Worm (Caenorhabditis elegans): Measurements from ENCODE around the gene Y116F11A.1.

Y116F11A.1 gene

DNA sequence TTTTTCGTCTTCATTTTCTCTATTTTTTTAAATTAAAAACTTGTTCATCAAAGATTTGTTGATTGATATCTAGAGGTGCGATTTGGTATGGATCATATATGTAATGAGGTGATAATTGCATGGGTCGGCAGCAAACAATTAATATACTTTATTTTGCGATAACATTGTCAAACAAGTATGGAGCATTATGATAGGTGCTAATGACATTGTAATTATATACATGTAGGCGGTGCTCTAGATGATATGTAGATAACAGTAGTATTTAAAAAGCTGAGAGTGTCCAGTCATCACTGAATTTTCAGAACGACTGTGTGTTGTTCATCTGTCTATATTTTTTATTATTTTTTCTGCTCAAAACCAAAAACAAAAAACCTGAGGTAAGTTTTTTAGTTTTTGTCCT is at the start of gene Y116F11A.1:
Y116F11A.1 (plus strand) TSS at position 301 of the 400 bp plus-strand sequence.
- TF ChIP-seq blmp-1 (tag; optimal IDR thresholded peaks at IDR 0.05) = no peak
- TF ChIP-seq bed-3 (GFP tag; optimal IDR thresholded peaks at IDR 0.05) = no peak
- TF ChIP-seq snpc-4 (tag; optimal IDR thresholded peaks at IDR 0.05) = no peak
- TF ChIP-seq drap-1 (GFP tag; optimal IDR thresholded peaks at IDR 0.05) = no peak
- TF ChIP-seq pha-4 (tag; optimal IDR thresholded peaks at IDR 0.05) = no peak

DNA sequence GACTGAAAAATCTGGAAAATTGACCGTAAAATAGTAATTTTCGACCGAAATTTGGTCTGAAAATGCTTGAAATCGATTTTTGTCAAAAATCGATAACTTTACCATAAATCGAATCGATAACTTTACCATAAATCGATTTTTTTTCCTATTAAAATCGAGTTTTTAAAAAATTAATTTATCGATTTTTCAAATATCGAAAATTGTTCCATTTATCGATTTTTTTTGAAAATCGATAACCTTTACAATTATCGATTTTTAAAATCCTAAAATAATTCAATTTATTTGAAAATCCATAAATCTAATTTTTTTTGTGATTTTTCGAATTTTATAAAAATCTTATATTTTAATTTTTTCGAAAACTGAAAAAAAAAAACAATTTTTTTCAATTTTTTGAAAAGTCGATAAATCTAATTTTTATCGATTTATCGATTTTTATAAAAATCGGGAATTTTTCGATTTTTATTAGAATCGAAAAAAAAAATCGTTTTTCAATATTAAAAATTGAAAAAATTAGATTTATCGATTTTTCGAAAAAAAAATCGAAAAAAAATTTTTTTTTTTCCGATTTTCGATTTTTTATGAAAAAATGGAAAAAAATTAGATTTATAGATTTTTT is 39.0 kb upstream of the Y116F11A.1 start:
- TF ChIP-seq nhr-76 (tag; optimal IDR thresholded peaks at IDR 0.05) = no peak
- TF ChIP-seq mab-5 (tag; optimal IDR thresholded peaks at IDR 0.05) = no peak
- TF ChIP-seq lsy-2 (tag; optimal IDR thresholded peaks at IDR 0.05) = no peak
- no peak for TF ChIP-seq pha-4 (tag; optimal IDR thresholded peaks at IDR 0.05)
- TF ChIP-seq unc-62 (GFP tag; optimal IDR thresholded peaks at IDR 0.05) = no peak
- TF ChIP-seq snpc-4 (tag; optimal IDR thresholded peaks at IDR 0.05) = no peak
- no peak for TF ChIP-seq mls-2 (tag; optimal IDR thresholded peaks at IDR 0.05)
- TF ChIP-seq zip-8 (tag; optimal IDR thresholded peaks at IDR 0.05) = no peak
- TF ChIP-seq unc-120 (tag; optimal IDR thresholded peaks at IDR 0.05; ENCODE audit: poor library complexity, severe bottlenecking) = no peak
- no peak for TF ChIP-seq M03D4.4 (tag; optimal IDR thresholded peaks at IDR 0.05)
- no peak for TF ChIP-seq elt-3 (tag; optimal IDR thresholded peaks at IDR 0.05)
- TF ChIP-seq ceh-83 (GFP tag; optimal IDR thresholded peaks at IDR 0.05) = no peak
- no peak for TF ChIP-seq flh-1 (GFP tag; optimal IDR thresholded peaks at IDR 0.05)
- no peak for TF ChIP-seq nhr-237 (tag; optimal IDR thresholded peaks at IDR 0.05)
- no peak for TF ChIP-seq ztf-11 (tag; optimal IDR thresholded peaks at IDR 0.05)
- no peak for TF ChIP-seq mep-1 (tag; optimal IDR thresholded peaks at IDR 0.05)
- TF ChIP-seq elt-1 (tag; optimal IDR thresholded peaks at IDR 0.05; ENCODE audit: borderline replicate concordance, insufficient read depth) = no peak
- TF ChIP-seq nhr-12 (tag; optimal IDR thresholded peaks at IDR 0.05) = no peak

DNA sequence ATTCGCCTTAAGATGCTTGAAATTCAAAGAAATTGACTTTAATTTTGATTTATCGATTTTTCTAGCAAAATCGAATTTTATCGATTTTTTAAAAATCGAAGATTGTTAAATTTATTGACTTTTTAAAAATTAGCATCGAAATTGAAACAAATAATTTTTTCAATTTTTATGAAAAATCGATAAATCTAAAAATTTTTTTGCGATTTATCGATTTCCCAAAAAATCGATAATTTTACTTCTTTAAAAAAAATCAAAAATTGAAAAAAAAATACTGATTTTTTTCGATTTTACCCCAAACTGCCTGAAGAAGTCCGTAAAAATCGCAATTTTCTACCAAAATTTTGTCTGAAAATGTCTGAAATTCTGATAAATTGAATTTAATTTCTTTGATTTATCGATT is 38.4 kb upstream of the Y116F11A.1 start:
- TF ChIP-seq ceh-39 (tag; optimal IDR thresholded peaks at IDR 0.05) = no peak
- TF ChIP-seq M03D4.4 (tag; optimal IDR thresholded peaks at IDR 0.05) = no peak
- TF ChIP-seq drap-1 (GFP tag; optimal IDR thresholded peaks at IDR 0.05) = no peak

DNA sequence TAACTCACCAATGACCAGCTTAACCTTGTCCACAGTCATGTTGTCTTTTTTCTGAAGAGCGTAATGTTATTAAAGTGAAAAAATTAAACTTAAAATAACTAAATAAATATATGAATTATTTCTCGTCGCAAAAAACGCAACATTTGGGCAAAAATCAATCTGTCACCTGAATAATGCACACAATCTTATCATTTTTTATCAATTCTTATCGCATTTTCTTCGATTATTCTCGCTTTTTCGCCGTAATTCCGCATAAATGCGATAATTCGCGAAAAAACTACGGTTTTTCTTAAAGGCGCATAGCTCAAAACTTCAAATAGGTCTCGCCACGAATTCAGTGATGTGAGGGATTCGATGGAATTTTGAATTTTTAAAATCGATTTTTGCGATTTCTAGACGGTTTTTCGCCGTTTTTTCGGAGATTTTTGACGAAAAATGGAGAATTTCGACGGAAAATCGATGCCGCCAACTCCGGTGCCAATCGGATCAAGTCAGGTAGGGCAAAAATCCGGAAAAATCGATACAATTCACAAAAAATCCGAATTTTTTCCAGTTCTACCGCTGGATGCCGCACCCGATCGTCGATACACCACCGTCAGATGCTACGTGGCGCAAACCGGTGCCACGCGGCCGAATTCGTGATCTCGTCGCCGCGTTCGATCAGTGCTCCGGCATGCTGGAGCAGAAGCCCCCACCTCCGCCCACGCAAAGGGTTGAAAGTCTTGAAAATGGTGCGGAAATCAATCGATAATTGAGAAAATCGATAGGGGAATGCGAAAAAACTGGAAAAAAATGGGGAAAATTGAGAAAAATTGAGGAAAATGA is 32.8 kb upstream of the Y116F11A.1 start, which contains the start of the genes Y43F8C.13 and ani-3:
Y43F8C.13 (minus strand) TSS at position 51 of the 825 bp plus-strand sequence.
ani-3 (plus strand) TSS at position 385 of the 825 bp plus-strand sequence.
- no peak for TF ChIP-seq elt-3 (tag; optimal IDR thresholded peaks at IDR 0.05)
- no peak for TF ChIP-seq snpc-4 (tag; optimal IDR thresholded peaks at IDR 0.05)
- TF ChIP-seq flh-1 (GFP tag; optimal IDR thresholded peaks at IDR 0.05) = no peak
- TF ChIP-seq lin-32 (GFP tag; optimal IDR thresholded peaks at IDR 0.05) = no peak
- TF ChIP-seq pha-4 (tag; optimal IDR thresholded peaks at IDR 0.05) = no peak
- no peak for TF ChIP-seq bed-3 (GFP tag; optimal IDR thresholded peaks at IDR 0.05)
- no peak for TF ChIP-seq mep-1 (tag; optimal IDR thresholded peaks at IDR 0.05)
- no peak for TF ChIP-seq mls-2 (tag; optimal IDR thresholded peaks at IDR 0.05)
- no peak for TF ChIP-seq ceh-43 (GFP tag; optimal IDR thresholded peaks at IDR 0.05)
- TF ChIP-seq lsy-2 (tag; optimal IDR thresholded peaks at IDR 0.05) = no peak
- TF ChIP-seq tbx-8 (GFP tag; optimal IDR thresholded peaks at IDR 0.05) = no peak
- TF ChIP-seq elt-1 (tag; optimal IDR thresholded peaks at IDR 0.05; ENCODE audit: borderline replicate concordance, insufficient read depth) = no peak
- TF ChIP-seq mab-5 (tag; optimal IDR thresholded peaks at IDR 0.05) = no peak

DNA sequence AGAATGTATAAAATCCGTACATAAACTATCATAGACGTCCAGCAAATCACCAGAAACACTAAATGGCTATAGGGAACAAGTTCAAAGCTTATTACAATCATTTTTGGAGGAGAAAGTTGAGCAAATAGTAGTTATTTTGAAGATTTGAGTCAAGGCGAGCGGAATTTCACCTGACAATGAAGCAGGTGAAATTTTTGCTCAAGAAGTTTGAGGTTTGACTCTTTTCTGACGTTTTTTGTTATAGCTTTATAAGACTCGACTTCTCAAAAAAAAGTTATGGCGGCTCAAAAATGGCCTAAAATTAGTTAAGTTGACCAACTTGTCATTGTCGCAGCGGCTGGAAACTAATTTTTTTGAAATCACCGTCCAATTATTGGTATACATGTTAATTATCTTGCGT is 21.5 kb upstream of the Y116F11A.1 start, which contains the start of gene srv-3:
srv-3 (minus strand) TSS at position 101 of the 400 bp plus-strand sequence.
- TF ChIP-seq lin-32 (GFP tag; optimal IDR thresholded peaks at IDR 0.05) = no peak
- TF ChIP-seq zip-8 (tag; optimal IDR thresholded peaks at IDR 0.05) = no peak
- no peak for TF ChIP-seq unc-62 (GFP tag; optimal IDR thresholded peaks at IDR 0.05)
- no peak for TF ChIP-seq lsy-2 (tag; optimal IDR thresholded peaks at IDR 0.05)
- TF ChIP-seq ceh-83 (GFP tag; optimal IDR thresholded peaks at IDR 0.05) = no peak
- no peak for TF ChIP-seq elt-3 (tag; optimal IDR thresholded peaks at IDR 0.05)
- TF ChIP-seq bed-3 (GFP tag; optimal IDR thresholded peaks at IDR 0.05) = no peak
- TF ChIP-seq nhr-237 (tag; optimal IDR thresholded peaks at IDR 0.05) = no peak
- no peak for TF ChIP-seq unc-39 (tag; optimal IDR thresholded peaks at IDR 0.05)
- TF ChIP-seq nhr-12 (tag; optimal IDR thresholded peaks at IDR 0.05) = no peak
- no peak for TF ChIP-seq sem-2 (GFP tag; optimal IDR thresholded peaks at IDR 0.05)
